Fruit fly (Drosophila melanogaster): Measurements from ENCODE around the gene CG33203.

CG33203 gene

dm6 chr3R:28904174-28904573 lies 16.7 kb upstream of the CG33203 start (continued):
- TF ChIP-seq CG1621 (tag; optimal IDR thresholded peaks at IDR 0.05): no peak
- no peak for TF ChIP-seq ss (GFP tag; optimal IDR thresholded peaks at IDR 0.05)
- peak; percentile 16 for TF ChIP-seq CG3919 (GFP tag; optimal IDR thresholded peaks at IDR 0.05)
- TF ChIP-seq CG6808 (GFP tag; optimal IDR thresholded peaks at IDR 0.05): no peak
- no peak for TF ChIP-seq fkh (GFP tag; optimal IDR thresholded peaks at IDR 0.05)
- TF ChIP-seq CG16779 (tag; optimal IDR thresholded peaks at IDR 0.05): no peak
- peak; percentile 53; the same call in 1 of the 2 replicates for TF ChIP-seq CG15336 (GFP tag; IDR thresholded peaks at IDR 0.05)
- TF ChIP-seq CG7368 (GFP tag; optimal IDR thresholded peaks at IDR 0.05): no peak

dm6 chr3R:28903392-28903791 lies 15.9 kb upstream of the CG33203 start:
- no peak for TF ChIP-seq Hr39 (GFP tag; optimal IDR thresholded peaks at IDR 0.05)
- no peak for TF ChIP-seq Ets96B (tag; optimal IDR thresholded peaks at IDR 0.05)
- no peak for TF ChIP-seq acj6 (GFP tag; optimal IDR thresholded peaks at IDR 0.05)
- no peak for TF ChIP-seq CG8632 (GFP tag; optimal IDR thresholded peaks at IDR 0.05)
- no peak for TF ChIP-seq Sox15 (GFP tag; optimal IDR thresholded peaks at IDR 0.05)
- no peak for TF ChIP-seq lz (GFP tag; optimal IDR thresholded peaks at IDR 0.05)
- TF ChIP-seq ss (GFP tag; optimal IDR thresholded peaks at IDR 0.05): no peak
- no peak for TF ChIP-seq CG11762 (GFP tag; optimal IDR thresholded peaks at IDR 0.05; ENCODE audit: insufficient read depth)
- no peak for TF ChIP-seq topi (GFP tag; optimal IDR thresholded peaks at IDR 0.05)
- TF ChIP-seq pdm3 (GFP tag; optimal IDR thresholded peaks at IDR 0.05): no peak
- no peak for TF ChIP-seq CG6792 (GFP tag; optimal IDR thresholded peaks at IDR 0.05)
- no peak for TF ChIP-seq CG6276 (GFP tag; optimal IDR thresholded peaks at IDR 0.05)
- TF ChIP-seq CG3032 (tag; optimal IDR thresholded peaks at IDR 0.05): no peak
- TF ChIP-seq fkh (GFP tag; optimal IDR thresholded peaks at IDR 0.05): no peak
- TF ChIP-seq CG11902 (GFP tag; optimal IDR thresholded peaks at IDR 0.05): no peak
- TF ChIP-seq Ets21C (GFP tag; optimal IDR thresholded peaks at IDR 0.05): no peak
- no peak for TF ChIP-seq CG8319 (GFP tag; optimal IDR thresholded peaks at IDR 0.05)
- no peak for TF ChIP-seq CG3919 (GFP tag; optimal IDR thresholded peaks at IDR 0.05)
- TF ChIP-seq CG1621 (tag; optimal IDR thresholded peaks at IDR 0.05): no peak
- no peak for TF ChIP-seq net (GFP tag; optimal IDR thresholded peaks at IDR 0.05)

- TF ChIP-seq CG9139 (GFP tag; optimal IDR thresholded peaks at IDR 0.05): no peak
- TF ChIP-seq CG8119 (GFP tag; IDR thresholded peaks at IDR 0.05): no peak
- no peak for TF ChIP-seq Eip75B (GFP tag; optimal IDR thresholded peaks at IDR 0.05)
- 0 out of 3 replicates have a peak, but pooled peaks have one; percentile 16 for TF ChIP-seq eg (GFP tag; IDR thresholded peaks at IDR 0.05)
- TF ChIP-seq lz (GFP tag; optimal IDR thresholded peaks at IDR 0.05): no peak
- TF ChIP-seq Sox15 (GFP tag; optimal IDR thresholded peaks at IDR 0.05): no peak
- TF ChIP-seq svp (GFP tag): peak; percentile 71
- no peak for TF ChIP-seq Sox14 (GFP tag; optimal IDR thresholded peaks at IDR 0.05)
Observed at dm6 chr3R:28901468-28902163, 14.1 kb upstream of the CG33203 start.

dm6 chr3R:28898921-28899545 lies 11.5 kb upstream of the CG33203 start:
- TF ChIP-seq Sox15 (GFP tag; optimal IDR thresholded peaks at IDR 0.05): no peak
- peak; percentile 88 for TF ChIP-seq vri (GFP tag; optimal IDR thresholded peaks at IDR 0.05)
- no peak for TF ChIP-seq fd59A (GFP tag; optimal IDR thresholded peaks at IDR 0.05)
- no peak for TF ChIP-seq spab (GFP tag; optimal IDR thresholded peaks at IDR 0.05)
- no peak for TF ChIP-seq salr (GFP tag; optimal IDR thresholded peaks at IDR 0.05)
- peak; percentile 41 for TF ChIP-seq fkh (GFP tag; optimal IDR thresholded peaks at IDR 0.05)
- no peak for TF ChIP-seq Sox102F (GFP tag; optimal IDR thresholded peaks at IDR 0.05)
- TF ChIP-seq Hr4 (GFP tag; optimal IDR thresholded peaks at IDR 0.05): no peak
- peak; percentile 36 for TF ChIP-seq dsx (GFP tag; optimal IDR thresholded peaks at IDR 0.05; ENCODE audit: poor library complexity, severe bottlenecking)

All from whole organism, prepupa.